Worm (Caenorhabditis elegans): ENCODE measurements around the gene R07E5.11.

Gene R07E5.11

ce11 chrIII:4444492-4444891 is 29.5 kb upstream of the R07E5.11 start:
- no peak for TF ChIP-seq pqm-1 (tag; optimal IDR thresholded peaks at IDR 0.05)
- no peak for TF ChIP-seq nfya-1 (tag; optimal IDR thresholded peaks at IDR 0.05; ENCODE audit: insufficient read depth)
- no peak for TF ChIP-seq mdl-1 (tag; optimal IDR thresholded peaks at IDR 0.05)
- TF ChIP-seq nhr-11 (tag; optimal IDR thresholded peaks at IDR 0.05): no peak
- no peak for TF ChIP-seq skn-1 (tag; optimal IDR thresholded peaks at IDR 0.05)
- TF ChIP-seq ama-1 (optimal IDR thresholded peaks at IDR 0.05): no peak
- TF ChIP-seq ceh-28 (tag; optimal IDR thresholded peaks at IDR 0.05): no peak
- no peak for TF ChIP-seq nhr-67 (tag; optimal IDR thresholded peaks at IDR 0.05)
- TF ChIP-seq fkh-2 (tag; optimal IDR thresholded peaks at IDR 0.05): no peak
- TF ChIP-seq ceh-82 (tag; optimal IDR thresholded peaks at IDR 0.05): no peak
- no peak for TF ChIP-seq egl-27 (tag; optimal IDR thresholded peaks at IDR 0.05)
- no peak for TF ChIP-seq ceh-9 (tag; optimal IDR thresholded peaks at IDR 0.05)
- no peak for TF ChIP-seq lsy-12 (tag; optimal IDR thresholded peaks at IDR 0.05)
- no peak for TF ChIP-seq eor-1 (tag; optimal IDR thresholded peaks at IDR 0.05)
- TF ChIP-seq jun-1 (tag; optimal IDR thresholded peaks at IDR 0.05): no peak
- no peak for TF ChIP-seq ztf-4 (tag; optimal IDR thresholded peaks at IDR 0.05)
- TF ChIP-seq daf-12 (tag; optimal IDR thresholded peaks at IDR 0.05): no peak
- no peak for TF ChIP-seq unc-39 (tag; optimal IDR thresholded peaks at IDR 0.05)

ce11 chrIII:4441781-4442180 is 26.7 kb upstream of the R07E5.11 start, which contains the start of gene nex-3:
Gene nex-3 (plus strand): TSS chrIII:4442081.
- no peak for TF ChIP-seq ztf-11 (tag; optimal IDR thresholded peaks at IDR 0.05)
- no peak for TF ChIP-seq nhr-23 (tag; optimal IDR thresholded peaks at IDR 0.05)
- TF ChIP-seq nhr-237 (tag; optimal IDR thresholded peaks at IDR 0.05): no peak
- no peak for TF ChIP-seq elt-2 (tag; optimal IDR thresholded peaks at IDR 0.05)
- TF ChIP-seq pqm-1 (tag; optimal IDR thresholded peaks at IDR 0.05): no peak
- no peak for TF ChIP-seq daf-12 (tag; optimal IDR thresholded peaks at IDR 0.05)
- TF ChIP-seq zag-1 (tag; optimal IDR thresholded peaks at IDR 0.05): no peak
- TF ChIP-seq ama-1 (optimal IDR thresholded peaks at IDR 0.05): no peak
- TF ChIP-seq R02D3.7 (tag; optimal IDR thresholded peaks at IDR 0.05): no peak
- TF ChIP-seq aly-2 (tag; optimal IDR thresholded peaks at IDR 0.05): no peak
- TF ChIP-seq pha-4 (tag; optimal IDR thresholded peaks at IDR 0.05): no peak
- no peak for TF ChIP-seq unc-39 (tag; optimal IDR thresholded peaks at IDR 0.05)
- no peak for TF ChIP-seq nhr-77 (tag; optimal IDR thresholded peaks at IDR 0.05)
- TF ChIP-seq nhr-12 (tag; optimal IDR thresholded peaks at IDR 0.05): no peak
- no peak for TF ChIP-seq fkh-10 (GFP tag; optimal IDR thresholded peaks at IDR 0.05)
- TF ChIP-seq sea-2 (GFP tag; optimal IDR thresholded peaks at IDR 0.05): no peak
- TF ChIP-seq mdl-1 (tag; optimal IDR thresholded peaks at IDR 0.05): no peak
- no peak for TF ChIP-seq ztf-4 (tag; optimal IDR thresholded peaks at IDR 0.05)
- TF ChIP-seq skn-1 (tag; optimal IDR thresholded peaks at IDR 0.05): no peak
- TF ChIP-seq eor-1 (tag; optimal IDR thresholded peaks at IDR 0.05): no peak

- TF ChIP-seq lin-39 (tag; optimal IDR thresholded peaks at IDR 0.05) (no peak), mdl-1 (tag; optimal IDR thresholded peaks at IDR 0.05) (no peak), nhr-28 (tag; optimal IDR thresholded peaks at IDR 0.05) (no peak), daf-12 (tag; optimal IDR thresholded peaks at IDR 0.05) (no peak), egl-27 (tag; optimal IDR thresholded peaks at IDR 0.05) (no peak), lin-15B (tag; optimal IDR thresholded peaks at IDR 0.05) (no peak), lsy-12 (tag; optimal IDR thresholded peaks at IDR 0.05) (no peak), ceh-28 (tag; optimal IDR thresholded peaks at IDR 0.05) (no peak), ZK546.5 (tag; optimal IDR thresholded peaks at IDR 0.05) (no peak), nhr-23 (tag; optimal IDR thresholded peaks at IDR 0.05) (no peak), fos-1 (tag; optimal IDR thresholded peaks at IDR 0.05) (no peak), nhr-77 (tag; optimal IDR thresholded peaks at IDR 0.05) (no peak), mml-1 (tag; optimal IDR thresholded peaks at IDR 0.05) (no peak), nhr-11 (tag; optimal IDR thresholded peaks at IDR 0.05) (no peak), hmg-11 (tag; optimal IDR thresholded peaks at IDR 0.05) (no peak), zag-1 (tag; optimal IDR thresholded peaks at IDR 0.05) (no peak), nhr-67 (tag; optimal IDR thresholded peaks at IDR 0.05) (no peak), fkh-2 (tag; optimal IDR thresholded peaks at IDR 0.05) (no peak), unc-62 (GFP tag; optimal IDR thresholded peaks at IDR 0.05) (no peak)
Measured at ce11 chrIII:4439493-4439983, 24.5 kb upstream of the R07E5.11 start, which contains the start of gene C28A5.2. Gene C28A5.2 (minus strand): TSS chrIII:4439543.

- TF ChIP-seq mdl-1 (tag; optimal IDR thresholded peaks at IDR 0.05) (no peak), nhr-67 (tag; optimal IDR thresholded peaks at IDR 0.05) (no peak), elt-2 (tag; optimal IDR thresholded peaks at IDR 0.05) (no peak), lin-39 (tag; optimal IDR thresholded peaks at IDR 0.05) (no peak), nhr-28 (tag; optimal IDR thresholded peaks at IDR 0.05) (no peak), skn-1 (tag; optimal IDR thresholded peaks at IDR 0.05) (no peak), nhr-237 (tag; optimal IDR thresholded peaks at IDR 0.05) (no peak), nhr-11 (tag; optimal IDR thresholded peaks at IDR 0.05) (no peak), egl-5 (tag; optimal IDR thresholded peaks at IDR 0.05) (no peak), R02D3.7 (tag; optimal IDR thresholded peaks at IDR 0.05) (no peak), aly-2 (tag; optimal IDR thresholded peaks at IDR 0.05) (no peak), elt-1 (tag; optimal IDR thresholded peaks at IDR 0.05) (no peak), pha-4 (tag; optimal IDR thresholded peaks at IDR 0.05) (no peak), nhr-77 (tag; optimal IDR thresholded peaks at IDR 0.05) (no peak), unc-39 (tag; optimal IDR thresholded peaks at IDR 0.05) (no peak), eor-1 (tag; optimal IDR thresholded peaks at IDR 0.05) (no peak), ceh-9 (tag; optimal IDR thresholded peaks at IDR 0.05) (no peak)
Measured at ce11 chrIII:4435262-4435661, 20.2 kb upstream of the R07E5.11 start.
